Worm (Caenorhabditis elegans): ENCODE results near the gene Y46G5A.23.

ce11 chrII:12850129-12850528 lies 21.4 kb upstream of the Y46G5A.23 start, which contains the start of gene Y46G5A.28:
- TF ChIP-seq ztf-4 (tag; optimal IDR thresholded peaks at IDR 0.05), result no peak
- TF ChIP-seq unc-62 (GFP tag; optimal IDR thresholded peaks at IDR 0.05), result no peak
- no peak for TF ChIP-seq pqm-1 (tag; optimal IDR thresholded peaks at IDR 0.05)
- TF ChIP-seq dsc-1 (tag; optimal IDR thresholded peaks at IDR 0.05), result no peak
- TF ChIP-seq skn-1 (tag; optimal IDR thresholded peaks at IDR 0.05), result no peak
- TF ChIP-seq ceh-63 (GFP tag; optimal IDR thresholded peaks at IDR 0.05), result no peak
- no peak for TF ChIP-seq lin-15B (tag; optimal IDR thresholded peaks at IDR 0.05)
- no peak for TF ChIP-seq nhr-90 (tag; optimal IDR thresholded peaks at IDR 0.05; ENCODE audit: poor library complexity)
- TF ChIP-seq nhr-77 (tag; optimal IDR thresholded peaks at IDR 0.05), result no peak
- no peak for TF ChIP-seq alr-1 (tag; optimal IDR thresholded peaks at IDR 0.05; ENCODE audit: borderline replicate concordance)
- no peak for TF ChIP-seq nhr-237 (tag; optimal IDR thresholded peaks at IDR 0.05)

Measured in whole organism, L1 larva.